Worm (Caenorhabditis elegans): ENCODE results near the gene unc-76.

DNA sequence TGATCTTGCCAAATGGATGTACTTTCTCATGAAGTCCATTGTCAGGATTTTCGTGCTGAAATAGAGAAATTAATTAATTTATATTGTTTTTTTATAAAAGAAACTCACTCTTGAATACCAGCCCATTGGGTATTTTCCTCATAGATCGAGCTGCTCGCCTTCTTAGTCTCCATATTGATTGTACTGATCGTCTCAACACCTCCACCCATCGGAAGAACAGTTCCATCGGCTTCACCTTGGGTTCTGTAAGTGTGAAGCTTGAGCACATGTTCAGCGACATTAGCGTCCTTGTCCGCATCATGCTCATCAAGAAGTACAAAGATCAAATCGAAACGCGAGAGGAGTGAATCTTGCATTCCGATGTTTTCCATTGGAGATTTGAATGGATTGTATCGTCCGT is 13.8 kb upstream of the unc-76 start:
- TF ChIP-seq ref-1 (GFP tag; conservative IDR thresholded peaks at IDR 0.05) (no peak), cog-1 (tag; optimal IDR thresholded peaks at IDR 0.05) (no peak), flt-1 (GFP tag; IDR thresholded peaks at IDR 0.05) (no peak), tab-1 (GFP tag; IDR thresholded peaks at IDR 0.05) (no peak), ztf-23 (GFP tag; IDR thresholded peaks at IDR 0.05) (no peak), klf-2 (GFP tag; conservative IDR thresholded peaks at IDR 0.05) (no peak), med-1 (GFP tag; optimal IDR thresholded peaks at IDR 0.05; ENCODE audit: insufficient read depth) (no peak), ztf-29 (GFP tag; IDR thresholded peaks at IDR 0.05) (no peak)

Data from whole organism, midembryonic.